Worm (Caenorhabditis elegans) whole organism, midembryonic: ENCODE data around the gene T13F2.2.

Experiments used
- T22C8.4 ChIP-seq: fragments of 200-800 bp; sonication (Bioruptor generic); IDR thresholded peaks from 2 replicates; pipeline ENCODE4 v1.3.6; 2022; ENCODE audit warnings: missing genetic modification characterization, missing compliant biosample characterization
- cog-1 ChIP-seq: sonication (generic microtip); optimal IDR thresholded peaks from 2 replicates; lab custom pipeline; 2016; ENCODE audit warnings: missing genetic modification characterization, missing compliant biosample characterization
- flt-1 ChIP-seq: fragments of 200-800 bp; sonication (Bioruptor generic); IDR thresholded peaks from 2 replicates; pipeline ENCODE4 v1.3.6; 2022; ENCODE audit warnings: missing genetic modification characterization, missing compliant biosample characterization
- klf-2 ChIP-seq: fragments of 200-800 bp; sonication (Bioruptor generic); conservative IDR thresholded peaks from 2 replicates; pipeline ENCODE4 v1.3.6; 2022; ENCODE audit warnings: missing genetic modification reagents, missing genetic modification characterization, missing compliant biosample characterization
- med-1 ChIP-seq: sonication (generic microtip); optimal IDR thresholded peaks from 2 replicates; lab custom pipeline; 2017; ENCODE audit warnings: missing genetic modification characterization, mild to moderate bottlenecking, missing compliant biosample characterization, antibody characterized with exemption, missing genetic modification reagents; ENCODE audit not compliant: insufficient read depth
- ref-1 ChIP-seq: fragments of 200-800 bp; sonication (Bioruptor generic); conservative IDR thresholded peaks from 2 replicates; pipeline ENCODE4 v1.3.6; 2022; ENCODE audit warnings: missing genetic modification reagents, missing genetic modification characterization, missing compliant biosample characterization
- tab-1 ChIP-seq: fragments of 200-800 bp; sonication (Bioruptor generic); IDR thresholded peaks from 2 replicates; pipeline ENCODE4 v1.3.6; 2022; ENCODE audit warnings: missing genetic modification characterization, missing compliant biosample characterization
- ztf-23 ChIP-seq: fragments of 200-800 bp; sonication (Bioruptor generic); IDR thresholded peaks from 2 replicates; pipeline ENCODE4 v1.3.6; 2022; ENCODE audit warnings: missing genetic modification reagents, missing genetic modification characterization, missing compliant biosample characterization
- ztf-29 ChIP-seq: fragments of 200-800 bp; sonication (Bioruptor generic); IDR thresholded peaks from 2 replicates; pipeline ENCODE4 v1.3.6; 2022; ENCODE audit warnings: missing genetic modification reagents, missing genetic modification characterization, missing compliant biosample characterization

The T13F2.2 gene

DNA sequence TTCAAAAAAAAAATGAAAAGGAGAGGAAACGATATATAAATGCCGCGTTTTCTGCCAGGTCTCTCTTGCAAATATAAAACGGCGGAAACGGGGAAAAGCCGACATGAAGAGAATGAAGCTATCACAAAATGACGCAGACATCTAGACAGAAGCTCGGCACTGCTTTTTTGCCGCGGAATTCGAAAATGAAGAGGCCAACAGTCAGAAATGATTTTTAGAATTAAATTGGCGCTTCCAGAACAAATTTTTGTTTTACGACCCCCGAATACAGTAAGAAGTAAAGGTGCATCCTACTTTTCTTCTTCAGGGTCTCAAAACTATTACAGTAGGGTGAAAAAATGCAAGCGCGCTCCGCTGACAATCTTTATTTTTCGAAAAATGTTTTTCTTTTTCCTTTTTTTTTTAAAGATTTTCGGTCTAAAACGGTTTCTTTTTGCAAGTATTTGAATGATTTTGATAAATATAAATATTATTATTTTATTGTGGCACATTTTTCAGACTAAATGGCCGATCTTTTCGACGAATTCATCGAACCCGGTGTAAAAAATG is 28.1 kb upstream of the T13F2.2 start, which contains the start of gene mtr-4:
TSS of gene mtr-4 (plus strand) at position 499 of the 549 bp plus-strand sequence.
- TF ChIP-seq ztf-29 (GFP tag; lab: Robert Waterston, UW) (peak; percentile 64; the same call in 1 of the 2 replicates), cog-1 (tag; lab: Kevin White, UChicago) (no peak)

ce11 chrIV:9824480-9824879 is 27.3 kb upstream of the T13F2.2 start, which contains the start of gene catp-6:
catp-6 (minus strand) TSS chrIV:9824580.
- TF ChIP-seq klf-2: no peak
- TF ChIP-seq flt-1 (GFP tag; lab: Robert Waterston, UW): no peak
- no peak for TF ChIP-seq cog-1 (tag; lab: Kevin White, UChicago)
- TF ChIP-seq ztf-23: no peak
- TF ChIP-seq tab-1 (GFP tag; lab: Robert Waterston, UW): no peak
- no peak for TF ChIP-seq T22C8.4 (GFP tag; lab: Robert Waterston, UW)
- TF ChIP-seq ztf-29 (GFP tag; lab: Robert Waterston, UW): no peak
- no peak for TF ChIP-seq ref-1 (GFP tag; lab: Robert Waterston, UW)

- no peak for TF ChIP-seq med-1 (GFP tag; lab: Kevin White, UChicago)
- TF ChIP-seq tab-1 (GFP tag; lab: Robert Waterston, UW): no peak
Observed at ce11 chrIV:9822585-9822984, 25.4 kb upstream of the T13F2.2 start.

ce11 chrIV:9821621-9822020 is 24.5 kb upstream of the T13F2.2 start, which contains the start of gene col-123:
col-123 (plus strand) TSS chrIV:9821921.
- no peak for TF ChIP-seq ref-1 (GFP tag; lab: Robert Waterston, UW)
- TF ChIP-seq cog-1 (tag; lab: Kevin White, UChicago): no peak
- TF ChIP-seq klf-2: no peak
- TF ChIP-seq flt-1 (GFP tag; lab: Robert Waterston, UW): no peak
- no peak for TF ChIP-seq tab-1 (GFP tag; lab: Robert Waterston, UW)
- no peak for TF ChIP-seq ztf-29 (GFP tag; lab: Robert Waterston, UW)
- no peak for TF ChIP-seq ztf-23
- no peak for TF ChIP-seq med-1 (GFP tag; lab: Kevin White, UChicago)
- no peak for TF ChIP-seq T22C8.4 (GFP tag; lab: Robert Waterston, UW)

DNA sequence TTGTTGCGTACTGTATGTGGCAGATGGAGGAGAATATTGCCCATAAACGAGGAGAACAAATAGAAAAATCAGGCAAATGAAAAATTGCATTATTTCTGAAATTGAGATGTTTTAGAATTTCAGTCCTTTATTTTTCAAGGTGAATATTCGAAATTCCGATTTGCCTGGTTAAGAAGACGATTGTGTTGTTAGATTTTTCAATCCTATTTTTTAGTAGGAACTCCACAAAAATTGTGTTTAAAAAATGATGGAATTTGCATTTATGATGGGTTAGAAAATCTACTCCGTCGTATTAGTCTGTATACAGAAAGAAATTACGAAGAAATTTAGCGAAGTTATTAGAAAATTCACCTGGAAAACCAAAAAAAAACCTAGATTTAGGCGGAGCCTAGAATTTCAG is 18.3 kb upstream of the T13F2.2 start, which contains the start of gene egl-20:
TSS of gene egl-20 (minus strand) at position 101 of the 400 bp plus-strand sequence.
- TF ChIP-seq ztf-23: no peak
- TF ChIP-seq med-1 (GFP tag; lab: Kevin White, UChicago): no peak
- no peak for TF ChIP-seq ztf-29 (GFP tag; lab: Robert Waterston, UW)
- no peak for TF ChIP-seq ref-1 (GFP tag; lab: Robert Waterston, UW)
- no peak for TF ChIP-seq flt-1 (GFP tag; lab: Robert Waterston, UW)
- TF ChIP-seq tab-1 (GFP tag; lab: Robert Waterston, UW): no peak
- TF ChIP-seq klf-2: no peak
- no peak for TF ChIP-seq T22C8.4 (GFP tag; lab: Robert Waterston, UW)
- TF ChIP-seq cog-1 (tag; lab: Kevin White, UChicago): no peak

DNA sequence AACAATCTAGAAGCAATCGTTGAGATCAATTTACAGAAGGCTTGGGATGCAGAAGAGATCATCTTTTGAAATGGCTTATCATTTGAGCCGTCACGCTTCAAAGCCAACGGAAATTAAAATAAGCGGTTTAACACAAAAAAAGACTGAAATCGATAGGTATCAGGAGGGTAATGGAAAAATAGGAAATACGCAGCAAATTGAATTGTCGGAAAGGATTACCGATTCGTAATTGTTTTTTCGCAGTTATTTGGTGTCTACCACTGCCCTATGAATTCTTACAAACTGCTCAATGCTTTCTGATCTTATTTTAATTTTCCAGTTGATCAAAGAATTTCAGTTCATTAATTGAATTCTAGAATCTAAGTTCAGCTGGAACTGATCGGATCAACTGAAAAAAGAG is 14.3 kb upstream of the T13F2.2 start:
- TF ChIP-seq T22C8.4 (GFP tag; lab: Robert Waterston, UW): no peak
- no peak for TF ChIP-seq med-1 (GFP tag; lab: Kevin White, UChicago)
- TF ChIP-seq ztf-23: no peak
- TF ChIP-seq ref-1 (GFP tag; lab: Robert Waterston, UW): no peak
- no peak for TF ChIP-seq klf-2
- TF ChIP-seq ztf-29 (GFP tag; lab: Robert Waterston, UW): no peak
- no peak for TF ChIP-seq tab-1 (GFP tag; lab: Robert Waterston, UW)
- no peak for TF ChIP-seq cog-1 (tag; lab: Kevin White, UChicago)
- TF ChIP-seq flt-1 (GFP tag; lab: Robert Waterston, UW): no peak

- no peak for TF ChIP-seq med-1 (GFP tag; lab: Kevin White, UChicago)
- TF ChIP-seq ztf-23: no peak
- TF ChIP-seq ref-1 (GFP tag; lab: Robert Waterston, UW): no peak
- TF ChIP-seq klf-2: no peak
- no peak for TF ChIP-seq tab-1 (GFP tag; lab: Robert Waterston, UW)
- no peak for TF ChIP-seq T22C8.4 (GFP tag; lab: Robert Waterston, UW)
- no peak for TF ChIP-seq cog-1 (tag; lab: Kevin White, UChicago)
- TF ChIP-seq ztf-29 (GFP tag; lab: Robert Waterston, UW): no peak
- no peak for TF ChIP-seq flt-1 (GFP tag; lab: Robert Waterston, UW)
Observed at ce11 chrIV:9810633-9811032, 13.5 kb upstream of the T13F2.2 start, which contains the start of gene dct-15. dct-15 (minus strand) TSS chrIV:9810733.

ce11 chrIV:9803544-9803943 is 6.4 kb upstream of the T13F2.2 start:
- TF ChIP-seq klf-2: no peak
- no peak for TF ChIP-seq ztf-29 (GFP tag; lab: Robert Waterston, UW)
- no peak for TF ChIP-seq T22C8.4 (GFP tag; lab: Robert Waterston, UW)
- TF ChIP-seq tab-1 (GFP tag; lab: Robert Waterston, UW): no peak
- TF ChIP-seq flt-1 (GFP tag; lab: Robert Waterston, UW): no peak
- TF ChIP-seq cog-1 (tag; lab: Kevin White, UChicago): no peak
- TF ChIP-seq med-1 (GFP tag; lab: Kevin White, UChicago): no peak
- TF ChIP-seq ztf-23: no peak
- no peak for TF ChIP-seq ref-1 (GFP tag; lab: Robert Waterston, UW)

DNA sequence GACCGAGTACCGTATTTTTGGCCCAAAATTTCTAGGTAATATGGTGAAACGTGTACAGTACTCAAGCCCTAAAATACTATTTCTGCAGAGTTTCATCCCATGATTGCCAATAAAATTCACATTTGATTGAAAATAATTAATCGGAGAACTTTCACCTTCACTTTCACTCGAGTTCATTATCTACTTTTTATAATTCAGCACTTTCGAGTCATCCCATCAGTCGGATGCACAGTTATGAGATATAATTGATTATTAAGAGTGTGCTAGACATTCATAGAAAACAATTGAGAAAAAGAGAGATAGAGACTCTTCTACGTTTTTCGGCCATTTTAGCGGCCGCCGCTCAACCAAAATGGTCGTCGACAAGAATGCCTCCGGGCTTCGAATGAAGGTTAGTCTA is 5.6 kb upstream of the T13F2.2 start, which contains the start of gene fat-3:
TSS of gene fat-3 (plus strand) at position 313 of the 400 bp plus-strand sequence.
- TF ChIP-seq T22C8.4 (GFP tag; lab: Robert Waterston, UW): no peak
- no peak for TF ChIP-seq med-1 (GFP tag; lab: Kevin White, UChicago)
- no peak for TF ChIP-seq klf-2
- no peak for TF ChIP-seq flt-1 (GFP tag; lab: Robert Waterston, UW)
- TF ChIP-seq ref-1 (GFP tag; lab: Robert Waterston, UW): no peak
- TF ChIP-seq tab-1 (GFP tag; lab: Robert Waterston, UW): no peak
- no peak for TF ChIP-seq cog-1 (tag; lab: Kevin White, UChicago)
- no peak for TF ChIP-seq ztf-29 (GFP tag; lab: Robert Waterston, UW)
- TF ChIP-seq ztf-23: no peak
